Worm (Caenorhabditis elegans) whole organism, early embryonic: ENCODE measurements around the gene sre-9.

ENCODE experiments used
- aly-1 ChIP-seq: sonication (generic microtip); optimal IDR thresholded peaks from 2 replicates; lab custom pipeline; 2016; ENCODE audit warnings: missing genetic modification characterization, missing compliant biosample characterization
- ama-1 ChIP-seq: fragments of 150-350 bp; optimal IDR thresholded peaks from 2 replicates; lab custom pipeline; 2014
- ceh-36 ChIP-seq: sonication (generic microtip); optimal IDR thresholded peaks from 2 replicates; lab custom pipeline; 2016; ENCODE audit warnings: missing genetic modification characterization, inconsistent platforms, missing compliant biosample characterization
- flt-1 ChIP-seq: fragments of 200-800 bp; sonication (Bioruptor generic); IDR thresholded peaks from 2 replicates; pipeline ENCODE4 v1.3.6; 2022; ENCODE audit warnings: missing genetic modification characterization, missing compliant biosample characterization
- hmbx-1 ChIP-seq: sonication (generic microtip); optimal IDR thresholded peaks from 2 replicates; lab custom pipeline; 2016; ENCODE audit warnings: mild to moderate bottlenecking, missing genetic modification characterization, missing compliant biosample characterization
- hmg-4 ChIP-seq: fragments of 200-800 bp; sonication (Bioruptor generic); optimal IDR thresholded peaks from 2 replicates; lab custom pipeline; 2018; ENCODE audit warnings: mild to moderate bottlenecking, missing genetic modification characterization, missing compliant biosample characterization
- hnd-1 ChIP-seq: sonication (generic microtip); optimal IDR thresholded peaks from 2 replicates; lab custom pipeline; 2016; ENCODE audit warnings: missing genetic modification characterization, missing compliant biosample characterization

- TF ChIP-seq hmbx-1 (tag; lab: Kevin White, UChicago): no peak
- TF ChIP-seq hmg-4: no peak
- no peak for TF ChIP-seq aly-1 (tag; lab: Kevin White, UChicago)
- TF ChIP-seq flt-1 (GFP tag; lab: Robert Waterston, UW): no peak
- TF ChIP-seq ama-1 (lab: Kevin White, UChicago): no peak
- TF ChIP-seq hnd-1 (tag; lab: Kevin White, UChicago): no peak
- no peak for TF ChIP-seq ceh-36 (tag; lab: Kevin White, UChicago)
Measured at ce11 chrV:3865273-3865672, 29.5 kb upstream of the sre-9 start.
